Fruit fly (Drosophila melanogaster) whole organism, embryonic: ENCODE measurements around the gene CG7879.
A peak's percentile ranks its signal among the peaks of the same experiment; 100 is the strongest.

Experiments used
- Atf-2 ChIP-seq: fragments of 200-800 bp; sonication (Bioruptor generic); optimal IDR thresholded peaks from 2 replicates; lab custom pipeline; 2016; ENCODE audit warnings: missing biosample characterization, missing genetic modification characterization
- Awh ChIP-seq: fragments of 200-800 bp; sonication (Bioruptor generic); IDR thresholded peaks from 2 replicates; pipeline ENCODE4, ENCODE4 v1.3.6; 2022; ENCODE audit warnings: missing biosample characterization, missing genetic modification characterization
- CG10654 ChIP-seq: fragments of 200-800 bp; sonication (Bioruptor generic); optimal IDR thresholded peaks from 2 replicates; lab custom pipeline; 2016; ENCODE audit warnings: missing biosample characterization, missing genetic modification characterization
- CG11085 ChIP-seq: fragments of 200-800 bp; sonication (Bioruptor generic); IDR thresholded peaks from 2 replicates; pipeline ENCODE4 v1.3.6; 2022; ENCODE audit warnings: missing biosample characterization, missing genetic modification characterization
- CG11695 ChIP-seq: fragments of 200-800 bp; sonication (Bioruptor generic); IDR thresholded peaks from 3 replicates; pipeline ENCODE4 v1.3.6; 2022; ENCODE audit warnings: missing biosample characterization, missing genetic modification characterization
- CG12744 ChIP-seq: fragments of 200-800 bp; sonication (Bioruptor generic); optimal IDR thresholded peaks from 2 replicates; lab custom pipeline; 2016; ENCODE audit warnings: missing biosample characterization, missing genetic modification characterization
- CG14710 ChIP-seq: fragments of 200-800 bp; sonication (Bioruptor generic); optimal IDR thresholded peaks from 3 replicates; lab custom pipeline; 2019; ENCODE audit warnings: missing biosample characterization, mild to moderate bottlenecking, missing genetic modification characterization, moderate library complexity
- CG18599 ChIP-seq: fragments of 200-800 bp; sonication (Bioruptor generic); optimal IDR thresholded peaks from 3 replicates; lab custom pipeline; 2017; ENCODE audit warnings: missing biosample characterization, missing genetic modification characterization, mild to moderate bottlenecking, moderate library complexity, missing genetic modification reagents
- CG32767 ChIP-seq: fragments of 200-800 bp; sonication (Bioruptor generic); IDR thresholded peaks from 2 replicates; pipeline ENCODE4 v1.3.6; 2022; ENCODE audit warnings: missing biosample characterization, missing genetic modification characterization
- CG3281 ChIP-seq: fragments of 200-800 bp; sonication (Bioruptor generic); optimal IDR thresholded peaks from 3 replicates; lab custom pipeline; 2017; ENCODE audit warnings: missing biosample characterization, mild to moderate bottlenecking, missing genetic modification characterization
- CG34422 ChIP-seq: fragments of 200-800 bp; sonication (Bioruptor generic); IDR thresholded peaks from 3 replicates; pipeline ENCODE4 v1.3.6; 2022; ENCODE audit warnings: missing biosample characterization, missing genetic modification characterization
- CG3838 ChIP-seq: fragments of 200-800 bp; sonication (Bioruptor generic); optimal IDR thresholded peaks from 3 replicates; lab custom pipeline; 2016; ENCODE audit warnings: missing biosample characterization, missing genetic modification characterization
- CG3995 ChIP-seq: fragments of 200-800 bp; sonication (Bioruptor generic); optimal IDR thresholded peaks from 3 replicates; lab custom pipeline; 2016; ENCODE audit warnings: missing biosample characterization, missing genetic modification characterization
- CG43689 ChIP-seq: fragments of 200-800 bp; sonication (Bioruptor generic); IDR thresholded peaks from 2 replicates; pipeline ENCODE4 v1.3.6; 2022; ENCODE audit warnings: missing biosample characterization, missing genetic modification characterization
- CG6683 ChIP-seq: fragments of 200-800 bp; sonication (Bioruptor generic); optimal IDR thresholded peaks from 2 replicates; lab custom pipeline; 2017; ENCODE audit warnings: missing biosample characterization, mild to moderate bottlenecking, missing genetic modification characterization, missing genetic modification reagents
- CG7786 ChIP-seq: fragments of 200-800 bp; sonication (Bioruptor generic); optimal IDR thresholded peaks from 2 replicates; lab custom pipeline; 2016; ENCODE audit warnings: missing biosample characterization, missing genetic modification characterization
- CG7987 ChIP-seq: fragments of 200-800 bp; sonication (Bioruptor generic); optimal IDR thresholded peaks from 2 replicates; lab custom pipeline; 2018; ENCODE audit warnings: missing biosample characterization, mild to moderate bottlenecking, missing genetic modification characterization, moderate library complexity
- CG8359 ChIP-seq: fragments of 200-800 bp; sonication (Bioruptor generic); optimal IDR thresholded peaks from 2 replicates; lab custom pipeline; 2017; ENCODE audit warnings: missing biosample characterization, mild to moderate bottlenecking, missing genetic modification characterization, borderline replicate concordance
- CG8388 ChIP-seq: fragments of 200-800 bp; sonication (Bioruptor generic); optimal IDR thresholded peaks from 2 replicates; lab custom pipeline; 2019; ENCODE audit warnings: missing biosample characterization, mild to moderate bottlenecking, missing genetic modification characterization, moderate library complexity
- CG8478 ChIP-seq: fragments of >200 bp; optimal IDR thresholded peaks from 2 replicates; lab custom pipeline; 2018
- CkIIα-i1 ChIP-seq: fragments of 200-800 bp; sonication (Bioruptor generic); IDR thresholded peaks from 2 replicates; pipeline ENCODE4 v1.3.6; 2022; ENCODE audit warnings: missing biosample characterization, missing genetic modification characterization
- D19B ChIP-seq: fragments of 200-800 bp; sonication (Bioruptor generic); optimal IDR thresholded peaks from 2 replicates; lab custom pipeline; 2017; ENCODE audit warnings: missing biosample characterization, mild to moderate bottlenecking, missing genetic modification characterization
- Dfd ChIP-seq, 2 experiments: fragments of >200 bp; optimal IDR thresholded peaks; 2 replicates each; lab custom pipeline; 2017; ENCODE audit warnings: missing biosample characterization in 2 of 2, missing genetic modification characterization in 2 of 2
- Doc2 ChIP-seq: fragments of 200-800 bp; sonication (Bioruptor generic); IDR thresholded peaks from 2 replicates; pipeline ENCODE4 v1.3.6; 2022; ENCODE audit warnings: missing biosample characterization, missing genetic modification characterization
- ERR ChIP-seq: fragments of 200-800 bp; sonication (Bioruptor generic); optimal IDR thresholded peaks from 2 replicates; lab custom pipeline; 2016; ENCODE audit warnings: missing biosample characterization, missing genetic modification characterization
- GATAe ChIP-seq: fragments of 200-800 bp; sonication (Bioruptor generic); conservative IDR thresholded peaks from 2 replicates; pipeline ENCODE4 v1.3.6; 2022; ENCODE audit warnings: missing biosample characterization, missing genetic modification characterization
- Hr39 ChIP-seq: fragments of >200 bp; optimal IDR thresholded peaks from 2 replicates; lab custom pipeline; 2017
- Lpt ChIP-seq: fragments of >200 bp; optimal IDR thresholded peaks from 2 replicates; lab custom pipeline; 2018; ENCODE audit warnings: missing biosample characterization, missing genetic modification characterization
- MESR4 ChIP-seq: fragments of 200-800 bp; sonication (Bioruptor generic); optimal IDR thresholded peaks from 2 replicates; lab custom pipeline; 2018; ENCODE audit warnings: missing biosample characterization, mild to moderate bottlenecking, missing genetic modification characterization, moderate library complexity
- NfI ChIP-seq: fragments of 200-800 bp; sonication (Bioruptor generic); optimal IDR thresholded peaks from 3 replicates; lab custom pipeline; 2018; ENCODE audit warnings: missing biosample characterization, mild to moderate bottlenecking, missing genetic modification characterization, moderate library complexity
- cg ChIP-seq: fragments of 200-800 bp; sonication (Bioruptor generic); optimal IDR thresholded peaks from 3 replicates; lab custom pipeline; 2019; ENCODE audit warnings: missing biosample characterization, mild to moderate bottlenecking, missing genetic modification characterization, moderate library complexity
- dimm ChIP-seq: fragments of 200-800 bp; sonication (Bioruptor generic); IDR thresholded peaks from 2 replicates; pipeline ENCODE4 v1.3.6; 2022; ENCODE audit warnings: missing biosample characterization, missing genetic modification characterization
- disco-r ChIP-seq: fragments of 200-800 bp; sonication (Bioruptor generic); optimal IDR thresholded peaks from 2 replicates; lab custom pipeline; 2016; ENCODE audit warnings: missing biosample characterization, missing genetic modification characterization
- en ChIP-seq: fragments of 200-800 bp; sonication (Bioruptor generic); optimal IDR thresholded peaks from 2 replicates; lab custom pipeline; 2016; ENCODE audit warnings: missing biosample characterization, missing genetic modification characterization
- esg ChIP-seq: fragments of 200-800 bp; sonication (Bioruptor generic); conservative IDR thresholded peaks from 2 replicates; pipeline ENCODE4 v1.3.6; 2022; ENCODE audit warnings: missing biosample characterization, missing genetic modification characterization
- fd96Cb ChIP-seq: fragments of 200-800 bp; sonication (Bioruptor generic); optimal IDR thresholded peaks from 2 replicates; lab custom pipeline; 2018; ENCODE audit warnings: missing biosample characterization, mild to moderate bottlenecking, missing genetic modification characterization, moderate library complexity
- gem ChIP-seq: fragments of 200-800 bp; sonication (Bioruptor generic); optimal IDR thresholded peaks from 2 replicates; lab custom pipeline; 2019; ENCODE audit warnings: missing biosample characterization, mild to moderate bottlenecking, missing genetic modification characterization, moderate library complexity
- gro ChIP-seq: fragments of 200-800 bp; sonication (Bioruptor generic); optimal IDR thresholded peaks from 2 replicates; lab custom pipeline; 2016; ENCODE audit warnings: missing biosample characterization, missing genetic modification characterization
- hb ChIP-seq: fragments of 200-800 bp; sonication (Bioruptor generic); IDR thresholded peaks from 3 replicates; pipeline ENCODE4 v1.3.6; 2022; ENCODE audit warnings: missing biosample characterization, missing genetic modification characterization; ENCODE audit not compliant: partially characterized antibody
- inv ChIP-seq: fragments of 200-800 bp; sonication (Bioruptor generic); IDR thresholded peaks from 2 replicates; pipeline ENCODE4 v1.3.6; 2022; ENCODE audit warnings: missing biosample characterization, missing genetic modification characterization; ENCODE audit not compliant: partially characterized antibody
- jumu ChIP-seq: fragments of 200-800 bp; sonication (Bioruptor generic); optimal IDR thresholded peaks from 3 replicates; lab custom pipeline; 2016; ENCODE audit warnings: missing biosample characterization, missing genetic modification characterization
- ken ChIP-seq: fragments of 200-800 bp; sonication (Bioruptor generic); IDR thresholded peaks from 3 replicates; pipeline ENCODE4 v1.3.6; 2022; ENCODE audit warnings: missing biosample characterization, missing genetic modification characterization
- lbe ChIP-seq: fragments of 200-800 bp; sonication (Bioruptor generic); optimal IDR thresholded peaks from 2 replicates; lab custom pipeline; 2016; ENCODE audit warnings: missing biosample characterization, mild to moderate bottlenecking, missing genetic modification characterization
- lov ChIP-seq, 2 experiments: fragments of 200-800 bp in 1 of 2; fragments of >200 bp in 1 of 2; sonication (Bioruptor generic) in 1 of 2; IDR thresholded peaks in 1 of 2; optimal IDR thresholded peaks in 1 of 2; 2 replicates in 1 of 2; 3 replicates in 1 of 2; pipeline versions ENCODE4 v1.3.6 to Lab custom; 2017 to 2022; ENCODE audit warnings: missing biosample characterization in 1 of 2, missing genetic modification characterization in 1 of 2
- maf-S ChIP-seq: fragments of 200-800 bp; sonication (Bioruptor generic); optimal IDR thresholded peaks from 2 replicates; lab custom pipeline; 2016; ENCODE audit warnings: missing biosample characterization, missing genetic modification characterization
- psq ChIP-seq: fragments of 200-800 bp; sonication (Bioruptor generic); optimal IDR thresholded peaks from 2 replicates; lab custom pipeline; 2017; ENCODE audit warnings: missing biosample characterization, missing genetic modification characterization
- ranshi ChIP-seq: fragments of 200-800 bp; sonication (Bioruptor generic); IDR thresholded peaks from 2 replicates; pipeline ENCODE4 v1.3.6; 2022; ENCODE audit warnings: missing biosample characterization, missing genetic modification characterization
- sc ChIP-seq, 3 experiments: fragments of >200 bp in 2 of 3; fragments of 200-800 bp in 1 of 3; sonication (Bioruptor generic) in 1 of 3; optimal IDR thresholded peaks; 2 replicates in 2 of 3; 3 replicates in 1 of 3; lab custom pipeline; 2017; ENCODE audit warnings: mild to moderate bottlenecking in 1 of 3, missing biosample characterization in 1 of 3, missing genetic modification characterization in 1 of 3, missing genetic modification reagents in 1 of 3
- sens-2 ChIP-seq: fragments of 200-800 bp; sonication (Bioruptor generic); IDR thresholded peaks from 2 replicates; pipeline ENCODE4 v1.3.6; 2022; ENCODE audit warnings: missing biosample characterization, missing genetic modification characterization
- sisA ChIP-seq: fragments of 200-800 bp; sonication (Bioruptor generic); IDR thresholded peaks from 2 replicates; pipeline ENCODE4 v1.3.6; 2022; ENCODE audit warnings: missing biosample characterization, missing genetic modification characterization
- tio ChIP-seq: fragments of 200-800 bp; sonication (Bioruptor generic); optimal IDR thresholded peaks from 2 replicates; lab custom pipeline; 2017; ENCODE audit warnings: missing biosample characterization, missing genetic modification characterization, inconsistent platforms

Gene CG7879

DNA sequence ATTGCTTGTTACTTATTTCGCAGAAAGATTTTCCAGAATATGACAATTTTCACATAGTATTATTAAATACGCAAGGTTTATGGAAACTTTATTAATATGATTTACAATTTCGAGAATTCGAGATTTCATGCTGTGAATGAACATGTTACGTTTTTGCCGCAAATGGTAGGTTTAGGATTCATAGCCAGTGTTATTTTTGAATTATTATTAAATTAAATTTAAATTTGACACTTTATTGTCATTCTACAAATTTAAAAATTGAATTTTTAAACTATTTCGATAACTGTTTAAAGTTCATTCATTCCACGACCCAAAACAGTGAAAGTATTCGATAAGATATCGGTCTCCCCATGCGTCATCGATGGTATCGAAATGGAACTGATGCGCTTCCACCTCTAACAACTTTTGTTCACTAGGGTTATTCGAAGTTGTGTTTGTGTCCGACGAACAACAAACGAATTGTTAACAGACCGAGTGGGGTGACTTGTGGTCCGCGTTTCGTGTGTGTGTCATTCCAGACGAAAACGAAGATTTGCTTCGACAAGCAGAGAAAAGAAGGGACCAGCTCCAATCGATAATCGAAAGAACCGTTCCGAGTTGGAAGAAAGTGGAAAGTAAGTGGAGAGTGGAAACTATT, 22.6 kb downstream of the CG7879 start, which contains the start of the genes CG32313 and Pcyt1 (continued):
- no peak for TF ChIP-seq CG6683 (GFP tag; lab: Kevin White, UChicago)
- TF ChIP-seq D19B, result no peak
- no peak for TF ChIP-seq GATAe (GFP tag; lab: Robert Waterston, UW)
- TF ChIP-seq CG11695 (GFP tag; lab: Robert Waterston, UW), result no peak
- no peak for TF ChIP-seq Atf-2 (GFP tag; lab: Kevin White, UChicago)
- no peak for TF ChIP-seq Lpt
- TF ChIP-seq psq (GFP tag; lab: Kevin White, UChicago), result no peak
- peak; percentile 76 for TF ChIP-seq gro
- TF ChIP-seq CG7987 (GFP tag; lab: Kevin White, UChicago), result peak; percentile 73
- TF ChIP-seq CG43689 (GFP tag; lab: Robert Waterston, UW), result no peak
- no peak for TF ChIP-seq CG32767 (GFP tag; lab: Robert Waterston, UW)
- TF ChIP-seq MESR4, result peak; percentile 87
- no peak for TF ChIP-seq maf-S (GFP tag; lab: Kevin White, UChicago)
- peak; percentile 20 for TF ChIP-seq NfI (GFP tag; lab: Kevin White, UChicago)
- TF ChIP-seq CG8478 (lab: Kevin White, UChicago), result no peak
- TF ChIP-seq CG12744, result no peak
- TF ChIP-seq lov (optimal IDR thresholded peaks at IDR 0.05; lab: Kevin White, UChicago), result no peak
- TF ChIP-seq lov (GFP tag; IDR thresholded peaks at IDR 0.05; lab: Robert Waterston, UW), result no peak
- peak; percentile 38 for TF ChIP-seq ERR (GFP tag; lab: Kevin White, UChicago)
- TF ChIP-seq CG8388 (GFP tag; lab: Kevin White, UChicago), result no peak
- TF ChIP-seq Doc2, result no peak
- no peak for TF ChIP-seq esg (GFP tag; lab: Robert Waterston, UW)
- peak; percentile 79 for TF ChIP-seq hb (GFP tag; lab: Robert Waterston, UW)
- TF ChIP-seq disco-r, result no peak
- TF ChIP-seq CG7786 (GFP tag; lab: Kevin White, UChicago), result no peak
- no peak for TF ChIP-seq sens-2
- peak; percentile 54 for TF ChIP-seq CG14710 (tag; lab: Kevin White, UChicago)
- TF ChIP-seq ranshi (GFP tag; lab: Robert Waterston, UW), result no peak
- TF ChIP-seq CG18599 (GFP tag; lab: Kevin White, UChicago), result no peak
- TF ChIP-seq CkIIα-i1 (GFP tag; lab: Robert Waterston, UW), result no peak
- TF ChIP-seq sc (optimal IDR thresholded peaks at IDR 0.05; lab: Kevin White, UChicago), result no peak
- no peak for TF ChIP-seq sc (GFP tag; optimal IDR thresholded peaks at IDR 0.05; lab: Kevin White, UChicago)
- TF ChIP-seq CG8359 (GFP tag; lab: Kevin White, UChicago), result no peak
- TF ChIP-seq dimm (GFP tag; lab: Robert Waterston, UW), result no peak
- no peak for TF ChIP-seq CG11085
- TF ChIP-seq CG3838 (GFP tag; lab: Kevin White, UChicago), result peak; percentile 94
- TF ChIP-seq jumu (GFP tag; lab: Kevin White, UChicago), result peak; percentile 33
- TF ChIP-seq cg (GFP tag; lab: Kevin White, UChicago), result peak; percentile 35
- TF ChIP-seq lbe, result no peak
- no peak for TF ChIP-seq en (GFP tag; lab: Kevin White, UChicago)
- no peak for TF ChIP-seq tio
- TF ChIP-seq CG3995 (GFP tag; lab: Kevin White, UChicago), result peak; percentile 75
- TF ChIP-seq inv (GFP tag; lab: Robert Waterston, UW), result peak; percentile 79
- peak; percentile 3 for TF ChIP-seq gem
- peak; percentile 61; the same call in 2 of the 3 replicates for TF ChIP-seq CG34422
- no peak for TF ChIP-seq Dfd (GFP tag; optimal IDR thresholded peaks at IDR 0.05; lab: Kevin White, UChicago)
- peak; percentile 31 for TF ChIP-seq CG3281 (GFP tag; lab: Kevin White, UChicago)
- no peak for TF ChIP-seq ken
- TF ChIP-seq fd96Cb (tag; lab: Kevin White, UChicago), result no peak
- TF ChIP-seq Awh (GFP tag; lab: Robert Waterston, UW), result no peak
- TF ChIP-seq Hr39, result no peak
- TF ChIP-seq CG10654 (GFP tag; lab: Kevin White, UChicago), result no peak
- TF ChIP-seq sisA (GFP tag; lab: Robert Waterston, UW), result no peak
